Worm (Caenorhabditis elegans) whole organism, L4 larva: Measurements from ENCODE around the gene str-47.

Experiments used
- lin-15B ChIP-seq: fragments of 150-350 bp; sonication (generic microtip); optimal IDR thresholded peaks from 3 replicates; lab custom pipeline; 2014; ENCODE audit warnings: missing biosample characterization, missing genetic modification characterization
- set-16 ChIP-seq: fragments of 200-800 bp; sonication (Bioruptor generic); IDR thresholded peaks from 2 replicates; pipeline ENCODE4 v1.3.6; 2022; ENCODE audit warnings: missing genetic modification reagents, missing genetic modification characterization, missing compliant biosample characterization

DNA sequence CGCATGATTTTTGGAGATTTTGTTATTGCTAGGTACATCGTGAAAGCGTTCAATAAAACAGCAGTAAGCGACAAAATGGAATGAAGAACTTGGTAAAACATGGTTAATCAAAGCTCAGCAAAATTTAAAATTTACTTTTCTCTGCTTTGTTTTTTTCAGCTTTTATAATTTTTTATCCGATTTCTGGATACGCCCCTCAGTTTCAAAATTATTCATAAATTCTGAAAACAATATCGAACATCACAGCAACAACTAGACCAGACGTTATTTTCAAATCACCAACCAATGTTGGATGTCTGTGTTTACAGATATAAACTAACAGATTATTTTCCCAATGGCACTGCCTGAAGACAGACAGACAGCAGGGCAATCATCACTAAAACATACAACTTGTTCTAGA, 10.9 kb upstream of the str-47 start, which contains the start of gene srd-31:
- TF ChIP-seq lin-15B (tag; lab: Kevin White, UChicago) (no peak), set-16 (no peak)
